Worm (Caenorhabditis elegans): ENCODE measurements around the gene arrd-12.

- TF ChIP-seq zip-4 (GFP tag; optimal IDR thresholded peaks at IDR 0.05) (no peak), aly-2 (tag; optimal IDR thresholded peaks at IDR 0.05) (no peak)
These were observed 30.3 kb downstream of the arrd-12 start for ce11 chrII:13796312-13796711.

Measured in whole organism, L1 larva.